Worm (Caenorhabditis elegans) whole organism, L4/young adult: ENCODE results near the gene smg-3.
"Not testable (repeated sequence)": the region's sequence is repeated elsewhere in the genome, so short reads cannot be mapped to it uniquely, and the experiment has no call there.

Experiments
- W03F9.2 ChIP-seq: fragments of 150-350 bp; optimal IDR thresholded peaks from 2 replicates; lab custom pipeline; 2014; ENCODE audit warnings: missing biosample characterization, missing genetic modification characterization
- dao-5 ChIP-seq: sonication (generic microtip); optimal IDR thresholded peaks from 2 replicates; lab custom pipeline; 2016; ENCODE audit warnings: missing genotype, missing genetic modification characterization, moderate library complexity, missing compliant biosample characterization
- him-1 ChIP-seq: sonication (generic microtip); optimal IDR thresholded peaks from 2 replicates; lab custom pipeline; 2016; ENCODE audit warnings: missing genotype, missing genetic modification reagents, missing genetic modification characterization, missing compliant biosample characterization

smg-3 gene

DNA sequence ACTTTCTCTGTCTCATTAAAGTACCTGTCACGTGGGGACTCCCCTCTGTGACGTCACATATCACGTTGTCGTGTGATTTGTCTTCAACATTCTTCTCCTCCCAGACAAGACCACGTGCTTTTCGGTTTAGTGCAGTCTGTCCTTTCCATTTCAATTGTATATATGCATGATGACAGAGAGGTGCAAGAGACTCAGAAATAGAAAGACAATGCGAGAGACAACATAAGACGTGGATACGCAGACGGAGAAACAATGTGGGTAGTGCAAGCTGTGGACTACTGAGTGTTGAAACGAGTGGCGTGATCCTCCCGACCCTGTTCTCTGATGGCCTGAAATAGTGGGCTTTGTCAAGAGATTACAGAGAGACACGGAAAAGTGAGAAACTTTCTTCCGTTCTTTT, 36.1 kb downstream of the smg-3 start:
- TF ChIP-seq W03F9.2 (tag; lab: Kevin White, UChicago) (peak; percentile 95), him-1 (tag; lab: Kevin White, UChicago) (peak; percentile 81), dao-5 (tag; lab: Kevin White, UChicago) (no peak)

- TF ChIP-seq him-1 (tag; lab: Kevin White, UChicago) = no peak
- no peak for TF ChIP-seq W03F9.2 (tag; lab: Kevin White, UChicago)
Observed at ce11 chrIV:6335908-6336307, 37.0 kb downstream of the smg-3 start, which contains the start of gene mif-4. Gene mif-4 (minus strand): TSS chrIV:6335994.

DNA sequence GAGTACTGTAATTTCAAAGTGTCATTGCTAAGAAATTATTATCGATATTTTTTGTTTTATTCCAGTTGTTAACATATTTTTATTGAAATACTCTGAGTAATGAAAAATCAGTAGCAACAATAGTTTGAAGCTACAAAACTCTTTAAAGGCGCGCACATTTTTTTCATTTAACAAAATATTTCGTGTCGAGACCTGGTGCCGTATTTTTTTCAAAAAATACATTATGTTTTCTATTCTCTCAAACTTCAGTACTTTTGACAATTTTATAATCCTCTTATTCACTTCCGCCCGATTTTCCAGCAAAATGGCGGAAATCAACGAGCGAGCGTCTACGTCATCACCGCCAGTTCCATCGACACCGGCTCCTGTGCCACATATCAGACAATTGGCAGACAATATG, 39.0 kb downstream of the smg-3 start, which contains the start of gene blos-2:
Gene blos-2, plus strand, starts transcription at position 301 of the 400 bp plus-strand sequence.
- no peak for TF ChIP-seq W03F9.2 (tag; lab: Kevin White, UChicago)
- TF ChIP-seq him-1 (tag; lab: Kevin White, UChicago) = no peak
- TF ChIP-seq dao-5 (tag; lab: Kevin White, UChicago) = no peak

DNA sequence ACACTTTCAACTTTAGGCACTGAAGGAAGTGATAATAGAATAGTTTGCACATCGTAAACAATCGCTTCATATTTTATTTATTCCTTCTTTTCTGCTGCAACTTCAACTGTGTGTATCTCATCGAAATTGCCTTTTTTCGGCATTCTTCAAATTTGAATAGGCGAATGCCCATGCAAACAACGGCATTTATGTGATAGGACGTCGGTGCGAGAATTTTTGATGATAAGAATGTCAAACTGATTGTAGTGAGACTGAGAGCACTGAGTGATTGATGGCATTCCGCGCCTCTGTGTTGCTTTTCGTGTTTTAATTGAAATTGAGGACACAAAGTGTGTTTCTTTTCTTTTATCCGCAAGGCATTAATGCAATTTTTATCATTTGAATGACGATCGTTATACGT, 42.1 kb downstream of the smg-3 start:
- no peak for TF ChIP-seq him-1 (tag; lab: Kevin White, UChicago)
- peak; percentile 21 for TF ChIP-seq W03F9.2 (tag; lab: Kevin White, UChicago)

- no peak for TF ChIP-seq W03F9.2 (tag; lab: Kevin White, UChicago)
- TF ChIP-seq him-1 (tag; lab: Kevin White, UChicago) = no peak
- TF ChIP-seq dao-5 (tag; lab: Kevin White, UChicago) = no peak
Observed at ce11 chrIV:6329339-6329738, 43.6 kb downstream of the smg-3 start, which contains the start of gene seu-1. Gene seu-1 (plus strand): TSS chrIV:6329639.

- no peak for TF ChIP-seq him-1 (tag; lab: Kevin White, UChicago)
- TF ChIP-seq dao-5 (tag; lab: Kevin White, UChicago) = no peak
- no peak for TF ChIP-seq W03F9.2 (tag; lab: Kevin White, UChicago)
Observed at ce11 chrIV:6328198-6328597, 44.7 kb downstream of the smg-3 start.

DNA sequence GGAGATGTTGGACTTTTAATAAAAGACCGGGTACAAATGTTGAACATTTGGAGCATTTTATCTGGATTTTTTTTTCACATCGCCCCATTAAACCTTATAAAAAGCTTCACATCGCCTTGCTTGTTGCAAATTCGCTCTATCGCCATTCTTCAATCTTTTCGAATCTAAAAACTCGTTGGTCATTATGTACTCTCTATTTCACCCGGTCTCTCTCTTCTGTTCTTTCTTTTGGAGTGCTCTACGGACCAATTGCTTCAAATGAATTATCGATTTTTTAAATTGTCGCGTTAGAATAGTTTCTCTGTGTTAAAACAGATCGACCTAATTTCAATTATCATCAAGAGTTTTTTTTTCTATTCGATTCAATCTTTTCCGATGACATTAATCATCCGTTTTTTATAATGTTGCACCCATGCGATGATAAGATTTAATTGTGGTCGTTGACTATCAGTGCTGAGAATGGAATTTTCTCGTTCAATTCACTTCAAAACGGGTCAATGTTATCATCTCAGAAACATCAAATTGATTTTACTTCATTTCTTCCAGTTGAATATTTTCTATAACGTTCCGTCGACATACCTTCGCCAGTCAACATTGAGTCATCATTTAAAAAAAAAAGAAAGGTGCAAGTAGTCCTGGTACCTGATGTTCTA, 45.4 kb downstream of the smg-3 start:
- TF ChIP-seq him-1 (tag; lab: Kevin White, UChicago) (no peak), dao-5 (tag; lab: Kevin White, UChicago) (no peak), W03F9.2 (tag; lab: Kevin White, UChicago) (peak; percentile 60)

- TF ChIP-seq dao-5 (tag; lab: Kevin White, UChicago) = no peak
Observed at ce11 chrIV:6326448-6326847, 46.4 kb downstream of the smg-3 start, which contains the start of gene lsm-8. Gene lsm-8 (plus strand): TSS chrIV:6326526.

DNA sequence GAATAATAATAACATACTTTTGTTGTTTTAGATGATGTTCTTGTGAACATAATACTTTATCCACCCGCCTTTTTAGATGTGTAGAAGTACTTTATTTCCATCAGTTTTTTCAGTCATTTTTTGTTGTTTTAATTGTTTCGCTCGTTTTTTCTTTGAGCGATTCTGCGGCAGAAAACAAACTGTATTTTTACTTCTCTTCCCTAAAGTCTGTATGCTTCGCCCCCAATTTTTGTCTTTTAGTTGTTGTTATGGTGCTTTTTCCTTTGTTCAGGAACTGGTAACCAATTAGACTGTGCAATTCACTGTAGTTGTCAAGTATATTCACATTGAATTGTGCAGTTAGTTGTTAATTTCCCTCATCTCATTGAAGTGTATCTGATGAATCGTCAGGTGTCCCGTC, 47.1 kb downstream of the smg-3 start:
- TF ChIP-seq W03F9.2 (tag; lab: Kevin White, UChicago) = no peak
- no peak for TF ChIP-seq him-1 (tag; lab: Kevin White, UChicago)
- TF ChIP-seq dao-5 (tag; lab: Kevin White, UChicago) = no peak

ce11 chrIV:6323654-6324224, 49.2 kb downstream of the smg-3 start, which contains the start of gene sqd-1:
Gene sqd-1 (plus strand): TSS chrIV:6324174.
- TF ChIP-seq dao-5 (tag; lab: Kevin White, UChicago) (no peak), W03F9.2 (tag; lab: Kevin White, UChicago) (peak; percentile 100), him-1 (tag; lab: Kevin White, UChicago) (peak; percentile 86)

- TF ChIP-seq dao-5 (tag; lab: Kevin White, UChicago) (no peak), him-1 (tag; lab: Kevin White, UChicago) (peak; percentile 62), W03F9.2 (tag; lab: Kevin White, UChicago) (peak; percentile 99)
Observed at ce11 chrIV:6321667-6322066, 51.2 kb downstream of the smg-3 start, which contains the start of gene Y73B6BL.29. Gene Y73B6BL.29 (plus strand): TSS chrIV:6321929.

ce11 chrIV:6317357-6317756, 55.5 kb downstream of the smg-3 start, which contains the start of gene Y73B6BL.12:
Gene Y73B6BL.12 (minus strand): TSS chrIV:6317457.
- not testable (repeated sequence) for TF ChIP-seq W03F9.2, dao-5, him-1 (tag; lab: Kevin White, UChicago)
